Fruit fly (Drosophila melanogaster) whole organism, embryonic: ENCODE data around the gene CG32302.

Source experiments
- Aef1 ChIP-seq: fragments of 200-800 bp; sonication (Bioruptor generic); IDR thresholded peaks from 3 replicates; pipeline ENCODE4 v1.3.6; 2022; ENCODE audit warnings: missing biosample characterization, missing genetic modification characterization
- Awh ChIP-seq: fragments of 200-800 bp; sonication (Bioruptor generic); IDR thresholded peaks from 2 replicates; pipeline ENCODE4, ENCODE4 v1.3.6; 2022; ENCODE audit warnings: missing biosample characterization, missing genetic modification characterization
- CG10654 ChIP-seq: fragments of 200-800 bp; sonication (Bioruptor generic); optimal IDR thresholded peaks from 2 replicates; lab custom pipeline; 2016; ENCODE audit warnings: missing biosample characterization, missing genetic modification characterization
- CG11504 ChIP-seq: fragments of 200-800 bp; sonication (Bioruptor generic); optimal IDR thresholded peaks from 3 replicates; lab custom pipeline; 2019; ENCODE audit warnings: missing biosample characterization, mild to moderate bottlenecking, missing genetic modification characterization, moderate library complexity
- CG12104 ChIP-seq: fragments of 200-800 bp; sonication (Bioruptor generic); optimal IDR thresholded peaks from 3 replicates; lab custom pipeline; 2016; ENCODE audit warnings: missing biosample characterization, missing genetic modification characterization
- CG15073 ChIP-seq: fragments of 200-800 bp; sonication (Bioruptor generic); optimal IDR thresholded peaks from 2 replicates; lab custom pipeline; 2016; ENCODE audit warnings: missing biosample characterization, missing genetic modification characterization
- CG15269 ChIP-seq: fragments of 200-800 bp; sonication (Bioruptor generic); optimal IDR thresholded peaks from 2 replicates; lab custom pipeline; 2018; ENCODE audit warnings: missing biosample characterization, mild to moderate bottlenecking, missing genetic modification characterization, moderate library complexity
- CG17186 ChIP-seq: fragments of 200-800 bp; sonication (Bioruptor generic); optimal IDR thresholded peaks from 3 replicates; lab custom pipeline; 2017; ENCODE audit warnings: missing biosample characterization, missing genetic modification reagents, missing genetic modification characterization
- CG17802 ChIP-seq: fragments of 200-800 bp; sonication (Bioruptor generic); optimal IDR thresholded peaks from 2 replicates; lab custom pipeline; 2018; ENCODE audit warnings: missing biosample characterization, mild to moderate bottlenecking, missing genetic modification characterization, moderate library complexity
- CG18764 ChIP-seq: fragments of 200-800 bp; sonication (Bioruptor generic); optimal IDR thresholded peaks from 3 replicates; lab custom pipeline; 2016; ENCODE audit warnings: missing biosample characterization, missing genetic modification characterization
- CG31441 ChIP-seq: fragments of 200-800 bp; sonication (Bioruptor generic); IDR thresholded peaks from 2 replicates; pipeline ENCODE4 v1.3.6; 2022; ENCODE audit warnings: missing biosample characterization, missing genetic modification characterization
- CG3281 ChIP-seq: fragments of 200-800 bp; sonication (Bioruptor generic); optimal IDR thresholded peaks from 3 replicates; lab custom pipeline; 2017; ENCODE audit warnings: missing biosample characterization, mild to moderate bottlenecking, missing genetic modification characterization
- CG3847 ChIP-seq: fragments of 200-800 bp; sonication (Bioruptor generic); IDR thresholded peaks from 2 replicates; pipeline ENCODE4 v1.3.6; 2022; ENCODE audit warnings: missing biosample characterization, missing genetic modification characterization
- CG4424 ChIP-seq: fragments of 200-800 bp; sonication (Bioruptor generic); optimal IDR thresholded peaks from 3 replicates; lab custom pipeline; 2016; ENCODE audit warnings: missing biosample characterization, missing genetic modification characterization
- CG4730 ChIP-seq: fragments of 200-800 bp; sonication (Bioruptor generic); IDR thresholded peaks from 2 replicates; pipeline ENCODE4 v1.3.6; 2022; ENCODE audit warnings: missing biosample characterization, missing genetic modification characterization
- CG6854 ChIP-seq: fragments of 200-800 bp; sonication (Bioruptor generic); optimal IDR thresholded peaks from 3 replicates; lab custom pipeline; 2017; ENCODE audit warnings: missing biosample characterization, mild to moderate bottlenecking, missing genetic modification characterization
- CG7839 ChIP-seq: fragments of 200-800 bp; sonication (Bioruptor generic); optimal IDR thresholded peaks from 3 replicates; lab custom pipeline; 2018; ENCODE audit warnings: missing biosample characterization, mild to moderate bottlenecking, missing genetic modification characterization, moderate library complexity
- CG8290 ChIP-seq, 3 experiments: fragments of 200-800 bp; sonication (Bioruptor generic); optimal IDR thresholded peaks; 2 replicates each; lab custom pipeline; 2016 to 2019; ENCODE audit warnings: missing biosample characterization in 3 of 3, missing genetic modification characterization in 3 of 3, mild to moderate bottlenecking in 2 of 3, moderate library complexity in 1 of 3
- CG9817 ChIP-seq: fragments of 200-800 bp; sonication (Bioruptor generic); optimal IDR thresholded peaks from 2 replicates; lab custom pipeline; 2018; ENCODE audit warnings: missing biosample characterization, mild to moderate bottlenecking, missing genetic modification characterization, moderate library complexity
- CHES-1-like ChIP-seq: fragments of 200-800 bp; sonication (Bioruptor generic); optimal IDR thresholded peaks from 2 replicates; lab custom pipeline; 2016; ENCODE audit warnings: missing biosample characterization, missing genetic modification characterization
- CTCF ChIP-seq: fragments of 200-800 bp; sonication (Bioruptor generic); optimal IDR thresholded peaks from 2 replicates; lab custom pipeline; 2017; ENCODE audit warnings: missing biosample characterization, mild to moderate bottlenecking, missing genetic modification characterization, moderate library complexity
- Chrac-16 ChIP-seq: fragments of 200-800 bp; sonication (Bioruptor generic); optimal IDR thresholded peaks from 3 replicates; lab custom pipeline; 2016; ENCODE audit warnings: missing biosample characterization, missing genetic modification characterization
- D ChIP-seq, 2 experiments: fragments of 200-800 bp in 1 of 2; fragments of >200 bp in 1 of 2; sonication (Bioruptor generic) in 1 of 2; optimal IDR thresholded peaks; 2 replicates in 1 of 2; 3 replicates in 1 of 2; lab custom pipeline; 2017; ENCODE audit warnings: mild to moderate bottlenecking in 1 of 2, missing biosample characterization in 1 of 2, missing genetic modification characterization in 1 of 2, missing genetic modification reagents in 1 of 2
- Dad ChIP-seq: fragments of 200-800 bp; sonication (Bioruptor generic); optimal IDR thresholded peaks from 3 replicates; lab custom pipeline; 2016; ENCODE audit warnings: missing biosample characterization, missing genetic modification characterization
- Doc2 ChIP-seq: fragments of 200-800 bp; sonication (Bioruptor generic); IDR thresholded peaks from 2 replicates; pipeline ENCODE4 v1.3.6; 2022; ENCODE audit warnings: missing biosample characterization, missing genetic modification characterization
- Elba2 ChIP-seq: fragments of 200-800 bp; sonication (Bioruptor generic); optimal IDR thresholded peaks from 3 replicates; lab custom pipeline; 2016; ENCODE audit warnings: missing biosample characterization, missing genetic modification characterization
- Ets65A ChIP-seq: fragments of 200-800 bp; sonication (Bioruptor generic); peaks from one replicate; lab custom pipeline; 2016; ENCODE audit warnings: missing biosample characterization, missing genetic modification characterization
- HLH3B ChIP-seq: fragments of 200-800 bp; sonication (Bioruptor generic); IDR thresholded peaks from 2 replicates; pipeline ENCODE4 v1.3.6; 2022; ENCODE audit warnings: missing biosample characterization, missing genetic modification characterization
- HLH54F ChIP-seq: fragments of 200-800 bp; sonication (Bioruptor generic); optimal IDR thresholded peaks from 3 replicates; lab custom pipeline; 2016; ENCODE audit warnings: missing biosample characterization, missing genetic modification characterization
- Hsf ChIP-seq: fragments of 200-800 bp; sonication (Bioruptor generic); optimal IDR thresholded peaks from 3 replicates; lab custom pipeline; 2016; ENCODE audit warnings: missing biosample characterization, missing genetic modification characterization
- Nf-YB ChIP-seq: fragments of 200-800 bp; sonication (Bioruptor generic); optimal IDR thresholded peaks from 3 replicates; lab custom pipeline; 2019; ENCODE audit warnings: missing biosample characterization, mild to moderate bottlenecking, missing genetic modification characterization, moderate library complexity
- PHDP ChIP-seq: fragments of 200-800 bp; sonication (Bioruptor generic); optimal IDR thresholded peaks from 3 replicates; lab custom pipeline; 2018; ENCODE audit warnings: missing biosample characterization, mild to moderate bottlenecking, missing genetic modification characterization, moderate library complexity
- Sox102F ChIP-seq: fragments of 200-800 bp; sonication (Bioruptor generic); optimal IDR thresholded peaks from 2 replicates; lab custom pipeline; 2018; ENCODE audit warnings: missing biosample characterization, mild to moderate bottlenecking, missing genetic modification characterization, moderate library complexity
- Usf ChIP-seq: fragments of 200-800 bp; sonication (Bioruptor generic); optimal IDR thresholded peaks from 2 replicates; lab custom pipeline; 2017; ENCODE audit warnings: missing genotype, missing biosample characterization, missing genetic modification characterization
- ash1 ChIP-seq: fragments of 200-800 bp; sonication (Bioruptor generic); optimal IDR thresholded peaks from 2 replicates; lab custom pipeline; 2018; ENCODE audit warnings: missing biosample characterization, mild to moderate bottlenecking, missing genetic modification characterization
- bigmax ChIP-seq: fragments of 200-800 bp; sonication (Bioruptor generic); optimal IDR thresholded peaks from 2 replicates; lab custom pipeline; 2018; ENCODE audit warnings: missing biosample characterization, mild to moderate bottlenecking, missing genetic modification characterization
- cato ChIP-seq: fragments of 200-800 bp; sonication (Bioruptor generic); optimal IDR thresholded peaks from 2 replicates; lab custom pipeline; 2016; ENCODE audit warnings: missing biosample characterization, missing genetic modification characterization, borderline replicate concordance
- caup ChIP-seq: fragments of 200-800 bp; sonication (Bioruptor generic); optimal IDR thresholded peaks from 3 replicates; lab custom pipeline; 2017; ENCODE audit warnings: missing biosample characterization, mild to moderate bottlenecking, missing genetic modification characterization, moderate library complexity; ENCODE audit not compliant: severe bottlenecking
- crp ChIP-seq, 2 experiments: fragments of 200-800 bp; sonication (Bioruptor generic); optimal IDR thresholded peaks; 2 replicates in 1 of 2; 3 replicates in 1 of 2; lab custom pipeline; 2017; ENCODE audit warnings: missing biosample characterization in 2 of 2, missing genetic modification characterization in 2 of 2, mild to moderate bottlenecking in 1 of 2, moderate library complexity in 1 of 2
- ftz-f1 ChIP-seq: fragments of 200-800 bp; sonication (Bioruptor generic); optimal IDR thresholded peaks from 2 replicates; lab custom pipeline; 2016; ENCODE audit warnings: missing biosample characterization, missing genetic modification characterization
- luna ChIP-seq: fragments of 200-800 bp; sonication (Bioruptor generic); optimal IDR thresholded peaks from 2 replicates; lab custom pipeline; 2016; ENCODE audit warnings: missing biosample characterization, missing genetic modification characterization
- run ChIP-seq: fragments of 200-800 bp; sonication (Bioruptor generic); optimal IDR thresholded peaks from 3 replicates; lab custom pipeline; 2018; ENCODE audit warnings: missing biosample characterization, mild to moderate bottlenecking, missing genetic modification characterization
- sc ChIP-seq, 3 experiments: fragments of >200 bp in 2 of 3; fragments of 200-800 bp in 1 of 3; sonication (Bioruptor generic) in 1 of 3; optimal IDR thresholded peaks; 2 replicates in 2 of 3; 3 replicates in 1 of 3; lab custom pipeline; 2017; ENCODE audit warnings: mild to moderate bottlenecking in 1 of 3, missing biosample characterization in 1 of 3, missing genetic modification characterization in 1 of 3, missing genetic modification reagents in 1 of 3
- sens-2 ChIP-seq: fragments of 200-800 bp; sonication (Bioruptor generic); IDR thresholded peaks from 2 replicates; pipeline ENCODE4 v1.3.6; 2022; ENCODE audit warnings: missing biosample characterization, missing genetic modification characterization
- sisA ChIP-seq: fragments of 200-800 bp; sonication (Bioruptor generic); IDR thresholded peaks from 2 replicates; pipeline ENCODE4 v1.3.6; 2022; ENCODE audit warnings: missing biosample characterization, missing genetic modification characterization
- slp2 ChIP-seq: fragments of 200-800 bp; sonication (Bioruptor generic); optimal IDR thresholded peaks from 2 replicates; lab custom pipeline; 2016; ENCODE audit warnings: missing biosample characterization, missing genetic modification characterization
- sr ChIP-seq: fragments of 200-800 bp; sonication (Bioruptor generic); IDR thresholded peaks from 3 replicates; pipeline ENCODE4 v1.3.6; 2022; ENCODE audit warnings: missing biosample characterization, missing genetic modification characterization
- tll ChIP-seq, 2 experiments: fragments of 200-800 bp in 1 of 2; fragments of >200 bp in 1 of 2; sonication (Bioruptor generic) in 1 of 2; optimal IDR thresholded peaks; 2 replicates each; lab custom pipeline; 2017 to 2019; ENCODE audit warnings: missing biosample characterization in 2 of 2, missing genetic modification characterization in 2 of 2, mild to moderate bottlenecking in 1 of 2, moderate library complexity in 1 of 2
- usp ChIP-seq: fragments of >200 bp; optimal IDR thresholded peaks from 2 replicates; lab custom pipeline; 2017; ENCODE audit warnings: missing biosample characterization, missing genetic modification characterization

CG32302 gene

DNA sequence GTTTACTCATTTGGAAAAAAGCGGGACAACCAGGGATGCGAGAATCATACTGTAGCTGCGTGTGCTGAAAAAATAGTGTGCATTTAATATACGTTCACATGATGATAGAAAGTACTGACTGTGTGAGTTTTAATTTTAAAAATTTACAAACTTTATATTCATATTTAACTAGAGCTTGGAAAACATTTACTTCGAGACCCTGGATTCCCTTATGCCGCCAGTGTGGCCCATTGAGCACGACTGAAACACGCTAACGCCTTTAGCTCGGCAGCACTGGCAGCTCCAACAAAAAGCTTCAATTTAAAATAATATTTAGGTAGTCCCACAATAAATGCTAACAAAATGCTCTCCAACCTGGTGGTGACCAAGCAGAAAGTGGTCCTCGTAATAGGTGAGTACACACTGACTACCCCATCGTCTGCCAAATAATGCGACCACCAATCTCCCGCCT is 11.2 kb upstream of the CG32302 start, which contains the start of the genes CG1275 and Elp5 (continued):
- TF ChIP-seq HLH54F (GFP tag; lab: Kevin White, UChicago), result peak; percentile 97
- TF ChIP-seq CG7839, result peak; percentile 99
- TF ChIP-seq Awh (GFP tag; lab: Robert Waterston, UW), result peak; percentile 100
- TF ChIP-seq CG6854 (GFP tag; lab: Kevin White, UChicago), result peak; percentile 88
- peak; percentile 100 for TF ChIP-seq Ets65A (GFP tag; lab: Kevin White, UChicago)
- TF ChIP-seq Usf (GFP tag; lab: Kevin White, UChicago), result peak; percentile 95
- TF ChIP-seq tll (GFP tag; optimal IDR thresholded peaks at IDR 0.05; lab: Kevin White, UChicago), result peak in 1 of 2 experiments; percentile 31
- peak; percentile 88 for TF ChIP-seq luna (GFP tag; lab: Kevin White, UChicago)
- TF ChIP-seq CG15073 (GFP tag; lab: Kevin White, UChicago), result peak; percentile 84
- TF ChIP-seq CG4424 (GFP tag; lab: Kevin White, UChicago), result peak; percentile 98
- TF ChIP-seq CHES-1-like (GFP tag; lab: Kevin White, UChicago), result peak; percentile 96
- peak; percentile 97 for TF ChIP-seq caup (GFP tag; lab: Kevin White, UChicago)
- peak; percentile 99 for TF ChIP-seq CG4730 (GFP tag; lab: Robert Waterston, UW)
- TF ChIP-seq slp2 (GFP tag; lab: Kevin White, UChicago), result peak; percentile 96
- peak; percentile 38 for TF ChIP-seq CTCF (GFP tag; lab: Kevin White, UChicago)
- peak; percentile 93 for TF ChIP-seq CG10654 (GFP tag; lab: Kevin White, UChicago)
- peak; percentile 87 for TF ChIP-seq Nf-YB (GFP tag; lab: Kevin White, UChicago)
- TF ChIP-seq CG31441 (GFP tag; lab: Robert Waterston, UW), result peak; percentile 99
- TF ChIP-seq run (tag; lab: Kevin White, UChicago), result peak; percentile 95
- peak; percentile 98 for TF ChIP-seq sr (GFP tag; lab: Robert Waterston, UW)
- TF ChIP-seq ash1 (GFP tag; lab: Kevin White, UChicago), result peak; percentile 80
- peak; percentile 98 for TF ChIP-seq Doc2 (GFP tag; lab: Robert Waterston, UW)
- peak; percentile 97 for TF ChIP-seq cato (GFP tag; lab: Kevin White, UChicago)
- peak; percentile 99 for TF ChIP-seq Aef1 (GFP tag; lab: Robert Waterston, UW)
- TF ChIP-seq CG17802, result peak; percentile 91
- TF ChIP-seq Sox102F (GFP tag; lab: Kevin White, UChicago), result peak; percentile 99
- peak; percentile 84 for TF ChIP-seq Elba2 (GFP tag; lab: Kevin White, UChicago)
- TF ChIP-seq CG11504 (tag; lab: Kevin White, UChicago), result peak; percentile 96
- TF ChIP-seq CG15269 (tag; lab: Kevin White, UChicago), result peak; percentile 98
- TF ChIP-seq Chrac-16 (GFP tag; lab: Kevin White, UChicago), result peak; percentile 98
- TF ChIP-seq CG18764 (GFP tag; lab: Kevin White, UChicago), result peak; percentile 94
- TF ChIP-seq CG3847, result peak; percentile 100
- peak; percentile 82 for TF ChIP-seq CG17186
- TF ChIP-seq HLH3B (GFP tag; lab: Robert Waterston, UW), result peak; percentile 100
- TF ChIP-seq D (optimal IDR thresholded peaks at IDR 0.05; lab: Kevin White, UChicago), result no peak
- TF ChIP-seq D (GFP tag; optimal IDR thresholded peaks at IDR 0.05; lab: Kevin White, UChicago), result peak; percentile 92
- peak; percentile 99 for TF ChIP-seq sens-2 (GFP tag; lab: Robert Waterston, UW)
- no peak for TF ChIP-seq sc (optimal IDR thresholded peaks at IDR 0.05; lab: Kevin White, UChicago)
- peak; percentile 95 for TF ChIP-seq sc (GFP tag; optimal IDR thresholded peaks at IDR 0.05; lab: Kevin White, UChicago)
- peak; percentile 86 for TF ChIP-seq ftz-f1 (GFP tag; lab: Kevin White, UChicago)
- TF ChIP-seq CG8290 (GFP tag; optimal IDR thresholded peaks at IDR 0.05; lab: Kevin White, UChicago), result peak; percentile 87
- peak; percentile 82 to 98 for TF ChIP-seq CG8290 (tag; optimal IDR thresholded peaks at IDR 0.05; lab: Kevin White, UChicago)
- peak; percentile 75 for TF ChIP-seq bigmax (GFP tag; lab: Kevin White, UChicago)
- TF ChIP-seq Hsf, result peak; percentile 99
- TF ChIP-seq CG12104 (GFP tag; lab: Kevin White, UChicago), result peak; percentile 98
- peak in 1 of 2 experiments; percentile 71 for TF ChIP-seq crp (GFP tag; optimal IDR thresholded peaks at IDR 0.05; lab: Kevin White, UChicago)
- peak; percentile 99 for TF ChIP-seq CG9817 (tag; lab: Kevin White, UChicago)
- TF ChIP-seq PHDP, result peak; percentile 98
- TF ChIP-seq CG3281, result peak; percentile 96
- TF ChIP-seq usp (GFP tag; lab: Kevin White, UChicago), result no peak
- peak; percentile 94 for TF ChIP-seq Dad (GFP tag; lab: Kevin White, UChicago)
- TF ChIP-seq sisA, result peak; percentile 99
